In genomic region chrV:1693876-1694275, ce11 we compare ENCODE assay signal across 2 worm cellular contexts.
A peak's percentile ranks its signal among the peaks of the same experiment; 100 is the strongest.
TF ChIP-seq lines count a peak whose summit lies in the region.

Y46H3C.7 (minus strand) TSS chrV:1694022.

TF ChIP-seq in whole organism, L4 larva, 104 proteins besides CTCF, POLR2A, EP300 and RAD21:
- TF ChIP-seq egl-43 (GFP tag; IDR thresholded peaks at IDR 0.05; lab: Robert Waterston, UW), result 0 out of 2 replicates have a peak, but pooled peaks have one; percentile 41
TF ChIP-seq in whole organism, L4 larva: peak in this region for 1; not testable (repeated sequence) for 103.

TF ChIP-seq in whole organism, young adult, 124 proteins besides CTCF, POLR2A, EP300 and RAD21:
- TF ChIP-seq aptf-3 (GFP tag; IDR thresholded peaks at IDR 0.05; lab: Robert Waterston, UW) (0 out of 2 replicates have a peak, but pooled peaks have one; percentile 60), aptf-2 (GFP tag; conservative IDR thresholded peaks at IDR 0.05; lab: Robert Waterston, UW) (peak; percentile 94), hmg-1.2 (GFP tag; IDR thresholded peaks at IDR 0.05; lab: Robert Waterston, UW) (peak; percentile 65)
